Worm (Caenorhabditis elegans): ENCODE data around the gene str-140.

Gene str-140

DNA sequence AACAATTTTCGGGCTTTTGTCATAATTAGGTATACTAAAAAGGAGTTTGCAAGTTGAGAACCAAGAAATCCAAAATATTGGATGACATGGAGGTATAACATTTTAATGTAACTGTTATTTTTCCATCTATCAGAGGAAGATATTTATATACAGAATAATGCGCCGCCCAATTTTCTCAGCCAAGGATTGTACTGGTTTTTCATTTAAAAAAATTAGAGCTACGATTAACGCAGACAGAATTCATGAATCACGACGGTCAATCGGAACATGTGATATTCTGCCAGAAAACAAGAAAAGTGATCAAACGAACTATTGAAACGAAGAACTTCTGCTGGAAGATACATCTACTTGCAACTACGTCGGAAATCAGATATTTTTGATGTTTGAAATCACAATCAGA lies 30.5 kb upstream of the str-140 start, which contains the start of gene str-145:
TSS of gene str-145 (minus strand) at position 101 of the 400 bp plus-strand sequence.
- TF ChIP-seq tra-4 (tag; optimal IDR thresholded peaks at IDR 0.05) (no peak), scrt-1 (GFP tag; IDR thresholded peaks at IDR 0.05) (no peak), pes-1 (GFP tag; IDR thresholded peaks at IDR 0.05) (no peak), aly-1 (tag; optimal IDR thresholded peaks at IDR 0.05) (no peak), tbx-11 (GFP tag; IDR thresholded peaks at IDR 0.05) (no peak), hnd-1 (tag; optimal IDR thresholded peaks at IDR 0.05) (no peak), ets-7 (tag; optimal IDR thresholded peaks at IDR 0.05) (no peak), hmbx-1 (tag; optimal IDR thresholded peaks at IDR 0.05) (no peak), hmg-4 (GFP tag; optimal IDR thresholded peaks at IDR 0.05) (no peak), flt-1 (GFP tag; IDR thresholded peaks at IDR 0.05) (no peak)

ce11 chrV:8095378-8095777 lies 27.7 kb upstream of the str-140 start, which contains the start of gene str-146:
str-146 (minus strand) TSS chrV:8095478.
- TF ChIP-seq ets-7 (tag; optimal IDR thresholded peaks at IDR 0.05) (no peak), pes-1 (GFP tag; IDR thresholded peaks at IDR 0.05) (no peak), ceh-36 (tag; optimal IDR thresholded peaks at IDR 0.05) (no peak), hmg-4 (GFP tag; optimal IDR thresholded peaks at IDR 0.05) (no peak), F13C5.2 (tag; optimal IDR thresholded peaks at IDR 0.05) (no peak), flt-1 (GFP tag; IDR thresholded peaks at IDR 0.05) (no peak), tra-4 (tag; optimal IDR thresholded peaks at IDR 0.05) (no peak), aly-1 (tag; optimal IDR thresholded peaks at IDR 0.05) (no peak), hmbx-1 (tag; optimal IDR thresholded peaks at IDR 0.05) (no peak), tbx-37 (GFP tag; conservative IDR thresholded peaks at IDR 0.05) (no peak), hnd-1 (tag; optimal IDR thresholded peaks at IDR 0.05) (no peak), ama-1 (optimal IDR thresholded peaks at IDR 0.05) (no peak), tbx-11 (GFP tag; IDR thresholded peaks at IDR 0.05) (no peak), scrt-1 (GFP tag; IDR thresholded peaks at IDR 0.05) (no peak)

ce11 chrV:8092385-8092784 lies 24.7 kb upstream of the str-140 start, which contains the start of gene str-129:
str-129 (minus strand) TSS chrV:8092485.
- no peak for TF ChIP-seq F13C5.2 (tag; optimal IDR thresholded peaks at IDR 0.05)
- TF ChIP-seq pes-1 (GFP tag; IDR thresholded peaks at IDR 0.05), result no peak
- no peak for TF ChIP-seq tra-4 (tag; optimal IDR thresholded peaks at IDR 0.05)
- no peak for TF ChIP-seq ama-1 (optimal IDR thresholded peaks at IDR 0.05)
- no peak for TF ChIP-seq ceh-36 (tag; optimal IDR thresholded peaks at IDR 0.05)
- no peak for TF ChIP-seq hmg-4 (GFP tag; optimal IDR thresholded peaks at IDR 0.05)
- TF ChIP-seq sea-1 (GFP tag; conservative IDR thresholded peaks at IDR 0.05), result no peak
- TF ChIP-seq hmbx-1 (tag; optimal IDR thresholded peaks at IDR 0.05), result no peak
- no peak for TF ChIP-seq tbx-37 (GFP tag; conservative IDR thresholded peaks at IDR 0.05)
- TF ChIP-seq tbx-11 (GFP tag; IDR thresholded peaks at IDR 0.05), result no peak
- no peak for TF ChIP-seq ets-7 (tag; optimal IDR thresholded peaks at IDR 0.05)
- no peak for TF ChIP-seq ceh-13 (GFP tag; optimal IDR thresholded peaks at IDR 0.05)
- no peak for TF ChIP-seq scrt-1 (GFP tag; IDR thresholded peaks at IDR 0.05)
- no peak for TF ChIP-seq B0310.2 (tag; optimal IDR thresholded peaks at IDR 0.05)
- no peak for TF ChIP-seq aly-1 (tag; optimal IDR thresholded peaks at IDR 0.05)
- TF ChIP-seq hnd-1 (tag; optimal IDR thresholded peaks at IDR 0.05), result no peak
- no peak for TF ChIP-seq flt-1 (GFP tag; IDR thresholded peaks at IDR 0.05)

- TF ChIP-seq hmbx-1 (tag; optimal IDR thresholded peaks at IDR 0.05) (no peak), scrt-1 (GFP tag; IDR thresholded peaks at IDR 0.05) (no peak)
Observed at ce11 chrV:8090595-8090994, 22.9 kb upstream of the str-140 start, which contains the start of gene str-130. str-130 (minus strand) TSS chrV:8090695.

DNA sequence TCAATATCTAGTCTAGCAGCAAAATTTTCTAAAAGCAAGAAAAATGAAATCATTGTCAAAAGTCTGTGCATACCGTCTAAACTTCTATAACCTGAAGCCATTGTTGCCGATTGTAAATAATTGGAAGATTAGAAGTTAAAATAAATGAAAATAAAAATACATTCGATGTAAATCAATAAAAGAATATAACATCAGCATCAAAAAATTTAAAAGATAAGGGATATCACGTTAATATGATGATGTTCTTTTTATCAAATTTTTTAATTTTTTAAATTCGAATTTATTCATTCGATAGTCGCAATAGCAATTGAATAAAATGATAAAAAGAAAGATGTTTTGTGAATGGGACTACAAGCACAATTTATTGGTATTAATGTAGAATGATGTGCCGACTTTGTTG lies 17.4 kb upstream of the str-140 start, which contains the start of gene C09H5.7:
TSS of gene C09H5.7 (minus strand) at position 101 of the 400 bp plus-strand sequence.
- no peak for TF ChIP-seq F13C5.2 (tag; optimal IDR thresholded peaks at IDR 0.05)
- no peak for TF ChIP-seq ceh-36 (tag; optimal IDR thresholded peaks at IDR 0.05)
- no peak for TF ChIP-seq pes-1 (GFP tag; IDR thresholded peaks at IDR 0.05)
- no peak for TF ChIP-seq tra-4 (tag; optimal IDR thresholded peaks at IDR 0.05)
- no peak for TF ChIP-seq scrt-1 (GFP tag; IDR thresholded peaks at IDR 0.05)
- no peak for TF ChIP-seq tbx-37 (GFP tag; conservative IDR thresholded peaks at IDR 0.05)
- TF ChIP-seq hmg-4 (GFP tag; optimal IDR thresholded peaks at IDR 0.05), result no peak
- TF ChIP-seq flt-1 (GFP tag; IDR thresholded peaks at IDR 0.05), result no peak

- TF ChIP-seq flt-1 (GFP tag; IDR thresholded peaks at IDR 0.05) (no peak), ets-7 (tag; optimal IDR thresholded peaks at IDR 0.05) (no peak), ceh-36 (tag; optimal IDR thresholded peaks at IDR 0.05) (no peak), ama-1 (optimal IDR thresholded peaks at IDR 0.05) (no peak), tbx-37 (GFP tag; conservative IDR thresholded peaks at IDR 0.05) (no peak), tbx-11 (GFP tag; IDR thresholded peaks at IDR 0.05) (no peak), pes-1 (GFP tag; IDR thresholded peaks at IDR 0.05) (no peak), hmbx-1 (tag; optimal IDR thresholded peaks at IDR 0.05) (no peak), hnd-1 (tag; optimal IDR thresholded peaks at IDR 0.05) (no peak), B0310.2 (tag; optimal IDR thresholded peaks at IDR 0.05) (no peak)
Observed at ce11 chrV:8081579-8081978, 13.9 kb upstream of the str-140 start, which contains the start of gene str-131. str-131 (minus strand) TSS chrV:8081679.

ce11 chrV:8079813-8080212 lies 12.1 kb upstream of the str-140 start:
- TF ChIP-seq hmg-4 (GFP tag; optimal IDR thresholded peaks at IDR 0.05) (no peak), flt-1 (GFP tag; IDR thresholded peaks at IDR 0.05) (no peak), tbx-11 (GFP tag; IDR thresholded peaks at IDR 0.05) (no peak)

DNA sequence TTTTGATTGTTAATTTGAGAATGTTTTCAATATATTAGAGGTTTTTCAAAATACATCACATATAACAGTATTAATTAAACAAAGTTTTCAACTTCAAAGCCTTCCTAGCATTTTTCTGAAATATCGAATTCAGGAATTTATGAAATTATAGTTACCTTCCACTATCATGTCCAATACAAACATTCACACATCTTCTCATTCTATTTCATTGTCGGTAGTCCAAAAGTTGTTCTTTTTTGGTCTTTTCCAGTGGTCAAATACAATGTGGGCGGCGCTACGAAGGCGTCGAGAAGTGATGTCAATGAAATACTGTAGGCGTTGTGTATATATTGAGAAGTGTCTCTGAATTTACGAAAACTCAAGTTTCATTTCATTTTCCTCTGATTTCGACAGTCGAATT lies 8.0 kb upstream of the str-140 start, which contains the start of gene catp-3:
TSS of gene catp-3 (plus strand) at position 301 of the 400 bp plus-strand sequence.
- no peak for TF ChIP-seq tbx-11 (GFP tag; IDR thresholded peaks at IDR 0.05)
- TF ChIP-seq ceh-36 (tag; optimal IDR thresholded peaks at IDR 0.05), result no peak
- no peak for TF ChIP-seq ama-1 (optimal IDR thresholded peaks at IDR 0.05)
- TF ChIP-seq hnd-1 (tag; optimal IDR thresholded peaks at IDR 0.05), result no peak
- no peak for TF ChIP-seq scrt-1 (GFP tag; IDR thresholded peaks at IDR 0.05)
- TF ChIP-seq ceh-13 (GFP tag; optimal IDR thresholded peaks at IDR 0.05), result no peak
- no peak for TF ChIP-seq pes-1 (GFP tag; IDR thresholded peaks at IDR 0.05)
- no peak for TF ChIP-seq tbx-37 (GFP tag; conservative IDR thresholded peaks at IDR 0.05)
- TF ChIP-seq hmbx-1 (tag; optimal IDR thresholded peaks at IDR 0.05), result no peak
- TF ChIP-seq sea-1 (GFP tag; conservative IDR thresholded peaks at IDR 0.05), result no peak
- TF ChIP-seq tra-4 (tag; optimal IDR thresholded peaks at IDR 0.05), result no peak
- no peak for TF ChIP-seq ets-7 (tag; optimal IDR thresholded peaks at IDR 0.05)
- no peak for TF ChIP-seq F13C5.2 (tag; optimal IDR thresholded peaks at IDR 0.05)
- no peak for TF ChIP-seq B0310.2 (tag; optimal IDR thresholded peaks at IDR 0.05)
- no peak for TF ChIP-seq flt-1 (GFP tag; IDR thresholded peaks at IDR 0.05)
- TF ChIP-seq aly-1 (tag; optimal IDR thresholded peaks at IDR 0.05), result no peak
- no peak for TF ChIP-seq hmg-4 (GFP tag; optimal IDR thresholded peaks at IDR 0.05)
